Worm (Caenorhabditis elegans) whole organism, L1 larva: Measurements from ENCODE around the gene ZC53.22.

Experiments
- C16A3.4 ChIP-seq: fragments of 150-350 bp; optimal IDR thresholded peaks from 2 replicates; lab custom pipeline; 2014; ENCODE audit warnings: missing biosample characterization, missing genetic modification characterization
- Y116A8C.19 ChIP-seq: sonication (generic microtip); optimal IDR thresholded peaks from 2 replicates; lab custom pipeline; 2016; ENCODE audit warnings: missing compliant biosample characterization, missing genetic modification characterization, borderline replicate concordance
- aha-1 ChIP-seq: fragments of 150-350 bp; optimal IDR thresholded peaks from 2 replicates; lab custom pipeline; 2014; ENCODE audit warnings: missing biosample characterization, missing genetic modification characterization
- alr-1 ChIP-seq: fragments of 200-800 bp; sonication (Bioruptor generic); optimal IDR thresholded peaks from 2 replicates; lab custom pipeline; 2018; ENCODE audit warnings: borderline replicate concordance, mild to moderate bottlenecking, missing genetic modification characterization, missing compliant biosample characterization
- blmp-1 ChIP-seq: fragments of 150-350 bp; optimal IDR thresholded peaks from 2 replicates; lab custom pipeline; 2014; ENCODE audit warnings: missing biosample characterization, missing genetic modification characterization
- ceh-63 ChIP-seq: fragments of 200-800 bp; sonication (Bioruptor generic); optimal IDR thresholded peaks from 2 replicates; lab custom pipeline; 2018; ENCODE audit warnings: mild to moderate bottlenecking, missing genetic modification characterization, missing compliant biosample characterization
- ceh-8 ChIP-seq: fragments of 200-800 bp; sonication (Bioruptor generic); optimal IDR thresholded peaks from 2 replicates; lab custom pipeline; 2018; ENCODE audit warnings: mild to moderate bottlenecking, missing genetic modification characterization, moderate library complexity, missing compliant biosample characterization
- ces-1 ChIP-seq: fragments of 150-350 bp; optimal IDR thresholded peaks from 2 replicates; lab custom pipeline; 2014; ENCODE audit warnings: missing biosample characterization, missing genetic modification reagents, missing genetic modification characterization
- dpl-1 ChIP-seq, 3 experiments: fragments of 150-350 bp in 2 of 3; sonication (generic microtip) in 1 of 3; optimal IDR thresholded peaks; 2 replicates each; lab custom pipeline; 2014 to 2017; ENCODE audit warnings: missing biosample characterization in 3 of 3, missing genetic modification characterization in 3 of 3, missing genetic modification reagents in 3 of 3
- dsc-1 ChIP-seq: sonication (generic microtip); optimal IDR thresholded peaks from 2 replicates; lab custom pipeline; 2016; ENCODE audit warnings: mild to moderate bottlenecking, missing genetic modification characterization, missing compliant biosample characterization
- efl-1 ChIP-seq, 4 experiments: fragments of 150-350 bp; optimal IDR thresholded peaks in 3 of 4; peaks in 1 of 4; 1 replicate in 1 of 4; 2 replicates in 3 of 4; lab custom pipeline; 2014; ENCODE audit warnings: missing biosample characterization in 2 of 4, missing genetic modification characterization in 2 of 4, missing genetic modification reagents in 2 of 4
- efl-3 ChIP-seq: fragments of 200-800 bp; sonication (Bioruptor generic); optimal IDR thresholded peaks from 2 replicates; lab custom pipeline; 2018; ENCODE audit warnings: mild to moderate bottlenecking, missing genetic modification characterization, missing compliant biosample characterization
- egl-13 ChIP-seq: sonication (generic microtip); optimal IDR thresholded peaks from 2 replicates; lab custom pipeline; 2016; ENCODE audit warnings: missing genotype, missing genetic modification reagents, missing genetic modification characterization, missing compliant biosample characterization
- egl-27 ChIP-seq, 2 experiments: fragments of 150-350 bp in 1 of 2; sonication (generic microtip); optimal IDR thresholded peaks; 3 replicates each; lab custom pipeline; 2017 to 2018; ENCODE audit warnings: missing biosample characterization in 2 of 2, missing genetic modification characterization in 2 of 2, missing genetic modification reagents in 2 of 2
- elt-2 ChIP-seq: sonication (generic microtip); optimal IDR thresholded peaks from 2 replicates; lab custom pipeline; 2016; ENCODE audit warnings: missing genetic modification characterization, mild to moderate bottlenecking, inconsistent platforms, missing compliant biosample characterization, missing genetic modification reagents
- elt-3 ChIP-seq, 6 experiments: fragments of 150-350 bp in 1 of 6; sonication (generic microtip); optimal IDR thresholded peaks; 2 replicates each; lab custom pipeline; 2017 to 2018; ENCODE audit warnings: missing biosample characterization in 6 of 6, missing genetic modification characterization in 6 of 6, inconsistent platforms in 1 of 6
- ets-5 ChIP-seq: fragments of 200-800 bp; sonication (Bioruptor generic); IDR thresholded peaks from 2 replicates; pipeline ENCODE4 v1.3.6; 2022; ENCODE audit warnings: missing genetic modification characterization, missing compliant biosample characterization
- fkh-10 ChIP-seq: sonication (generic microtip); optimal IDR thresholded peaks from 2 replicates; lab custom pipeline; 2017; ENCODE audit warnings: missing biosample characterization, missing genetic modification reagents, missing genetic modification characterization
- fkh-4 ChIP-seq: sonication (generic microtip); optimal IDR thresholded peaks from 2 replicates; lab custom pipeline; 2016; ENCODE audit warnings: missing compliant biosample characterization, missing genetic modification characterization, borderline replicate concordance
- fkh-8 ChIP-seq: sonication (generic microtip); optimal IDR thresholded peaks from 2 replicates; lab custom pipeline; 2016; ENCODE audit warnings: mild to moderate bottlenecking, missing genetic modification characterization, missing compliant biosample characterization
- fos-1 ChIP-seq: fragments of 150-350 bp; optimal IDR thresholded peaks from 2 replicates; lab custom pipeline; 2014; ENCODE audit warnings: missing biosample characterization, missing genetic modification characterization
- grh-1 ChIP-seq: fragments of 200-800 bp; sonication (Bioruptor generic); IDR thresholded peaks from 2 replicates; pipeline ENCODE4 v1.3.6; 2022; ENCODE audit warnings: missing genetic modification reagents, missing genetic modification characterization, missing compliant biosample characterization
- hlh-17 ChIP-seq: fragments of 200-800 bp; sonication (Bioruptor generic); optimal IDR thresholded peaks from 2 replicates; lab custom pipeline; 2018; ENCODE audit warnings: missing genetic modification characterization, mild to moderate bottlenecking, missing compliant biosample characterization, moderate library complexity, borderline replicate concordance
- hlh-4 ChIP-seq: sonication (generic microtip); optimal IDR thresholded peaks from 2 replicates; lab custom pipeline; 2016; ENCODE audit warnings: mild to moderate bottlenecking, missing genetic modification characterization, missing compliant biosample characterization
- hpl-2 ChIP-seq: fragments of 150-350 bp; optimal IDR thresholded peaks from 2 replicates; lab custom pipeline; 2014; ENCODE audit warnings: missing biosample characterization, missing genetic modification reagents, missing genetic modification characterization
- isw-1 ChIP-seq: fragments of 200-800 bp; sonication (Bioruptor generic); IDR thresholded peaks from 2 replicates; pipeline ENCODE4 v1.3.6; 2022; ENCODE audit warnings: missing genetic modification characterization, missing compliant biosample characterization
- jun-1 ChIP-seq: fragments of 150-350 bp; optimal IDR thresholded peaks from 2 replicates; lab custom pipeline; 2014; ENCODE audit warnings: missing biosample characterization, missing genetic modification reagents, missing genetic modification characterization
- lin-35 ChIP-seq, 2 experiments: fragments of 150-350 bp; optimal IDR thresholded peaks; 2 replicates each; lab custom pipeline; 2014; ENCODE audit warnings: missing biosample characterization in 2 of 2, missing genetic modification characterization in 2 of 2, missing genetic modification reagents in 2 of 2
- lir-3 ChIP-seq: sonication (generic microtip); optimal IDR thresholded peaks from 2 replicates; lab custom pipeline; 2016; ENCODE audit warnings: mild to moderate bottlenecking, missing genetic modification characterization, moderate library complexity, missing compliant biosample characterization; ENCODE audit not compliant: poor library complexity
- lsy-2 ChIP-seq, 2 experiments: fragments of 150-350 bp; optimal IDR thresholded peaks; 2 replicates each; lab custom pipeline; 2014; ENCODE audit warnings: missing biosample characterization in 2 of 2, missing genetic modification characterization in 2 of 2
- mdl-1 ChIP-seq, 2 experiments: fragments of 150-350 bp; optimal IDR thresholded peaks; 2 replicates each; lab custom pipeline; 2014 to 2017; ENCODE audit warnings: missing biosample characterization in 2 of 2, missing genetic modification characterization in 2 of 2, inconsistent platforms in 1 of 2
- nhr-11 ChIP-seq: fragments of 150-350 bp; optimal IDR thresholded peaks from 2 replicates; lab custom pipeline; 2014; ENCODE audit warnings: missing biosample characterization, missing genetic modification characterization
- nhr-19 ChIP-seq: fragments of 200-800 bp; sonication (Bioruptor generic); conservative IDR thresholded peaks from 2 replicates; pipeline ENCODE4 v1.3.6; 2022; ENCODE audit warnings: missing genetic modification characterization, missing compliant biosample characterization
- nhr-20 ChIP-seq: sonication (generic microtip); optimal IDR thresholded peaks from 2 replicates; lab custom pipeline; 2016; ENCODE audit warnings: mild to moderate bottlenecking, missing genetic modification characterization, missing compliant biosample characterization
- nhr-77 ChIP-seq: fragments of 150-350 bp; optimal IDR thresholded peaks from 2 replicates; lab custom pipeline; 2014; ENCODE audit warnings: missing biosample characterization, missing genetic modification characterization
- nhr-90 ChIP-seq: sonication (generic microtip); optimal IDR thresholded peaks from 2 replicates; lab custom pipeline; 2016; ENCODE audit warnings: mild to moderate bottlenecking, missing genetic modification characterization, missing compliant biosample characterization; ENCODE audit not compliant: poor library complexity
- pax-3 ChIP-seq: fragments of 200-800 bp; sonication (Bioruptor generic); optimal IDR thresholded peaks from 2 replicates; lab custom pipeline; 2018; ENCODE audit warnings: mild to moderate bottlenecking, missing genetic modification characterization, moderate library complexity, missing compliant biosample characterization
- skn-1 ChIP-seq: fragments of 150-350 bp; optimal IDR thresholded peaks from 2 replicates; lab custom pipeline; 2014; ENCODE audit warnings: missing biosample characterization, missing genetic modification characterization
- snu-23 ChIP-seq: sonication (generic microtip); optimal IDR thresholded peaks from 2 replicates; lab custom pipeline; 2016; ENCODE audit warnings: missing genetic modification characterization, missing compliant biosample characterization
- sox-4 ChIP-seq: sonication (generic microtip); optimal IDR thresholded peaks from 2 replicates; lab custom pipeline; 2016; ENCODE audit warnings: missing genetic modification characterization, missing compliant biosample characterization
- swsn-7 ChIP-seq: sonication (generic microtip); optimal IDR thresholded peaks from 2 replicates; lab custom pipeline; 2016; ENCODE audit warnings: missing genetic modification characterization, missing compliant biosample characterization
- tlp-1 ChIP-seq: fragments of 150-350 bp; optimal IDR thresholded peaks from 2 replicates; lab custom pipeline; 2014; ENCODE audit warnings: missing biosample characterization, missing genetic modification characterization
- unc-30 ChIP-seq: sonication (generic microtip); optimal IDR thresholded peaks from 2 replicates; lab custom pipeline; 2017; ENCODE audit warnings: missing biosample characterization, missing genetic modification characterization
- unc-86 ChIP-seq: sonication (generic microtip); optimal IDR thresholded peaks from 2 replicates; lab custom pipeline; 2016; ENCODE audit warnings: missing genetic modification characterization, missing compliant biosample characterization
- unc-98 ChIP-seq: fragments of 200-800 bp; sonication (Bioruptor generic); IDR thresholded peaks from 2 replicates; pipeline ENCODE4 v1.3.6; 2022; ENCODE audit warnings: missing genetic modification characterization, missing compliant biosample characterization
- xbp-1 ChIP-seq: sonication (generic microtip); optimal IDR thresholded peaks from 2 replicates; lab custom pipeline; 2016; ENCODE audit warnings: missing genetic modification characterization, missing compliant biosample characterization
- zag-1 ChIP-seq: fragments of 150-350 bp; optimal IDR thresholded peaks from 2 replicates; lab custom pipeline; 2014; ENCODE audit warnings: missing biosample characterization, missing genetic modification characterization
- ztf-11 ChIP-seq, 2 experiments: sonication (generic microtip); optimal IDR thresholded peaks; 2 replicates each; lab custom pipeline; 2016 to 2017; ENCODE audit warnings: missing genetic modification characterization in 2 of 2, missing biosample characterization in 1 of 2, missing compliant biosample characterization in 1 of 2
- ztf-4 ChIP-seq: fragments of 150-350 bp; optimal IDR thresholded peaks from 2 replicates; lab custom pipeline; 2014; ENCODE audit warnings: missing biosample characterization, missing genetic modification characterization

ZC53.22 gene

ce11 chrX:1913257-1913656, 8.9 kb downstream of the ZC53.22 start, which contains the start of gene ZC53.1:
ZC53.1 (minus strand) TSS chrX:1913357.
- TF ChIP-seq xbp-1 (tag; lab: Kevin White, UChicago) (no peak), elt-3 (tag; optimal IDR thresholded peaks at IDR 0.05; lab: Kevin White, UChicago) (no peak), ets-5 (GFP tag; lab: Robert Waterston, UW) (no peak), sox-4 (no peak), nhr-90 (tag; lab: Kevin White, UChicago) (no peak), fkh-10 (GFP tag; lab: Kevin White, UChicago) (no peak), mdl-1 (tag; optimal IDR thresholded peaks at IDR 0.05; lab: Kevin White, UChicago) (no peak)

DNA sequence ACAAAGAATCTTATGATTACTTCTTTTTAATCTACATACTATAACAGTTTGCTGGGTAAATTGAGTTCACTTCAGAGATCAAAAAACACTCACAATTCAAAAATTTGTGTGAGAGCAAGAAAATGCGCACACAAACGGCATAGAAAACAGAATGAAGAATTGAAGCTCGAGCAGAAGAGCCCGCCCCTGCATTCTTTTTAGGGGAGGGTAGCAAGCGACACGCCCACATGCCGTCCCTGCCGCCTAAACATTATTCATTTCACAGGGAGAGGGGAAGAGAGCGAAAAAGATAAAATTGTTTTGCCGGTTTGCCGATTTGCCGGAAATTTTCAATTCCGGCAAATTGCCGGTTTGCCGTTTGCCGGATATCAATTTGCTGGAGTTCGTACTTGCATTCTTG, 12.8 kb downstream of the ZC53.22 start:
- TF ChIP-seq nhr-20 (tag; lab: Kevin White, UChicago) = peak; percentile 78
- peak; percentile 66 for TF ChIP-seq egl-13
- peak; percentile 57 to 63 for TF ChIP-seq efl-1 (optimal IDR thresholded peaks at IDR 0.05; lab: Kevin White, UChicago)
- peak in 1 of 2 experiments; percentile 96 for TF ChIP-seq efl-1 (GFP tag; optimal IDR thresholded peaks at IDR 0.05 in 1 of 2; lab: Kevin White, UChicago)
- no peak for TF ChIP-seq ces-1 (GFP tag; lab: Kevin White, UChicago)
- no peak for TF ChIP-seq blmp-1 (tag; lab: Kevin White, UChicago)
- TF ChIP-seq nhr-77 (tag; lab: Kevin White, UChicago) = peak; percentile 72
- TF ChIP-seq efl-3 (GFP tag; lab: Kevin White, UChicago) = peak; percentile 58
- TF ChIP-seq jun-1 = peak; percentile 90
- peak; percentile 80 for TF ChIP-seq pax-3 (tag; lab: Kevin White, UChicago)
- TF ChIP-seq lir-3 = no peak
- TF ChIP-seq ceh-63 (GFP tag; lab: Kevin White, UChicago) = no peak
- TF ChIP-seq dsc-1 (tag; lab: Kevin White, UChicago) = peak; percentile 97
- peak; percentile 94 for TF ChIP-seq ceh-8 (GFP tag; lab: Kevin White, UChicago)
- TF ChIP-seq elt-2 = peak; percentile 60
- peak; percentile 81 for TF ChIP-seq unc-98 (GFP tag; lab: Robert Waterston, UW)
- TF ChIP-seq egl-27 (tag; optimal IDR thresholded peaks at IDR 0.05; lab: Kevin White, UChicago) = no peak
- TF ChIP-seq hpl-2 (GFP tag; lab: Kevin White, UChicago) = peak; percentile 66
- peak; percentile 76 for TF ChIP-seq nhr-11 (tag; lab: Kevin White, UChicago)
- TF ChIP-seq tlp-1 (tag; lab: Kevin White, UChicago) = no peak
- no peak for TF ChIP-seq zag-1 (tag; lab: Kevin White, UChicago)
- peak; percentile 91 for TF ChIP-seq snu-23 (GFP tag; lab: Kevin White, UChicago)
- peak; percentile 90 for TF ChIP-seq nhr-19 (GFP tag; lab: Robert Waterston, UW)
- TF ChIP-seq alr-1 = no peak
- no peak for TF ChIP-seq aha-1 (tag; lab: Kevin White, UChicago)
- TF ChIP-seq fkh-8 (tag; lab: Kevin White, UChicago) = peak; percentile 77
- no peak for TF ChIP-seq unc-30 (tag; lab: Kevin White, UChicago)
- peak in 1 of 2 experiments; percentile 30 for TF ChIP-seq mdl-1 (tag; optimal IDR thresholded peaks at IDR 0.05; lab: Kevin White, UChicago)
- TF ChIP-seq hlh-17 (GFP tag; lab: Kevin White, UChicago) = no peak
- peak in 1 of 2 experiments; percentile 62 for TF ChIP-seq ztf-11 (tag; optimal IDR thresholded peaks at IDR 0.05; lab: Kevin White, UChicago)
- TF ChIP-seq hlh-4 (tag; lab: Kevin White, UChicago) = no peak
- TF ChIP-seq xbp-1 (tag; lab: Kevin White, UChicago) = peak; percentile 68
- TF ChIP-seq lin-35 (GFP tag; optimal IDR thresholded peaks at IDR 0.05; lab: Kevin White, UChicago) = peak; percentile 35 to 68
- peak; percentile 75 for TF ChIP-seq C16A3.4 (tag; lab: Kevin White, UChicago)
- TF ChIP-seq isw-1 (GFP tag; lab: Robert Waterston, UW) = peak; percentile 60
- peak in 1 of 3 experiments; percentile 18 for TF ChIP-seq dpl-1 (GFP tag; optimal IDR thresholded peaks at IDR 0.05; lab: Kevin White, UChicago)
- peak; percentile 79 for TF ChIP-seq grh-1
- no peak for TF ChIP-seq Y116A8C.19 (tag; lab: Kevin White, UChicago)
- TF ChIP-seq fos-1 (tag; lab: Kevin White, UChicago) = peak; percentile 29
- TF ChIP-seq ztf-4 (tag; lab: Kevin White, UChicago) = peak; percentile 4
- peak; percentile 97 for TF ChIP-seq skn-1 (tag; lab: Kevin White, UChicago)
- peak; percentile 38 to 67 for TF ChIP-seq lsy-2 (tag; optimal IDR thresholded peaks at IDR 0.05; lab: Kevin White, UChicago)
- peak; percentile 74 for TF ChIP-seq swsn-7
- TF ChIP-seq unc-86 (tag; lab: Kevin White, UChicago) = peak; percentile 76
- TF ChIP-seq fkh-4 = peak; percentile 8
